Worm (Caenorhabditis elegans) whole organism, late embryonic: ENCODE measurements around the gene col-2.

Experiments used
- fax-1 ChIP-seq: sonication (generic microtip); optimal IDR thresholded peaks from 2 replicates; lab custom pipeline; 2016; ENCODE audit warnings: missing genotype, missing genetic modification characterization, missing compliant biosample characterization
- pqm-1 ChIP-seq: sonication (generic microtip); optimal IDR thresholded peaks from 2 replicates; lab custom pipeline; 2016; ENCODE audit warnings: missing genetic modification characterization, missing compliant biosample characterization

- no peak for TF ChIP-seq fax-1 (tag; lab: Kevin White, UChicago)
- TF ChIP-seq pqm-1 (tag; lab: Kevin White, UChicago), result no peak
Measured at ce11 chrIV:10065159-10065558, 20.1 kb downstream of the col-2 start.
